Worm (Caenorhabditis elegans): ENCODE measurements around the gene nhr-231.
"Not testable (repeated sequence)": the region's sequence is repeated elsewhere in the genome, so short reads cannot be mapped to it uniquely, and the experiment has no call there.

The nhr-231 gene

DNA sequence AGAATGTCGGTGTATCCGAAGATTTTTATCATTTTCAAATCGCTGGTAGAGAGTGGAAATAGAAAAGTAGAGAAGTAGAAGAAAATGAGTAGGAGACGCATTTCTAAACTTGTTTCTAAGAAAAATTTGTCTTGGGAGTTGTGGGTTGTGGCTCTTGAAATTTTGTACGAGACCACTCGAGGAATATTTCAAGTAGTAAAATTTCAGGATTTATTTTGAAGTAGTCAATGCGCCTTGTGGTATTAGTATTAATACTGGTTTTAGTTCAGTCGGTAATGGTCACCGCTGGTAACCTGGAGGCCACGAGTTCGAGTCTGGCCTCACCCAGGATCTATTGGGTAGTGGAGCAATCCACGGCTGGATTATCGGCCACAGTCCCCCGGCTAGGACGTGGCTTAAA, 42.0 kb upstream of the nhr-231 start, which contains the start of gene clec-252:
clec-252 (minus strand) TSS at position 101 of the 400 bp plus-strand sequence.
- TF ChIP-seq hlh-4 (tag; optimal IDR thresholded peaks at IDR 0.05) (no peak), ceh-82 (tag; optimal IDR thresholded peaks at IDR 0.05) (no peak), egl-27 (tag; optimal IDR thresholded peaks at IDR 0.05) (no peak), fkh-8 (tag; optimal IDR thresholded peaks at IDR 0.05) (no peak), lin-15B (tag; optimal IDR thresholded peaks at IDR 0.05) (no peak), ztf-11 (tag; optimal IDR thresholded peaks at IDR 0.05) (no peak)

DNA sequence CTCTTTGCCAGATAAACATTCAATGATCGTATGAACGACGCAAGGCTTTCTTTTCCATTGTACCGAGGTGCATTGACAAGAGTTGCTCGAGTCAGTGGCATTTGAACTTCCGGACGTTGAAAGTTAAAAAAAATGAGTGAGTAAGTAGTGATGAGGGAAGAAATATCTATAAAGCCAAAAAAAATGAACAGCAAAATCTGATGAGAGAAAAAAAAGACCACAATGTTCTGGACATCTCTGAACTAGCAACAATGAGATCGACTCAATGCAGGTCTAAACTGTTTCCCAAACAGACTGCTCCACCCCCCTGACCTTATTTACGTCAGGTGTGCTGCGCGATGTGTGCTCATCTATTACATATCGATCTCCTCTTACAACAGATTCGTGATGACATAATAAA, 40.3 kb upstream of the nhr-231 start, which contains the start of the genes F11D11.21 and F11D11.12:
F11D11.21 (minus strand) TSS at position 101 of the 400 bp plus-strand sequence.
F11D11.12 (minus strand) TSS at position 238 of the 400 bp plus-strand sequence.
- TF ChIP-seq nhr-12 (tag; optimal IDR thresholded peaks at IDR 0.05) (no peak), zip-4 (GFP tag; optimal IDR thresholded peaks at IDR 0.05) (no peak), dsc-1 (tag; optimal IDR thresholded peaks at IDR 0.05) (no peak), nhr-85 (tag) (no peak), unc-86 (tag; optimal IDR thresholded peaks at IDR 0.05) (no peak), tbx-2 (tag; optimal IDR thresholded peaks at IDR 0.05) (no peak), unc-30 (tag; optimal IDR thresholded peaks at IDR 0.05) (no peak), zag-1 (tag; optimal IDR thresholded peaks at IDR 0.05) (no peak), C34B4.2 (tag; optimal IDR thresholded peaks at IDR 0.05) (no peak), C16A3.4 (tag; optimal IDR thresholded peaks at IDR 0.05) (no peak), ets-5 (GFP tag; IDR thresholded peaks at IDR 0.05) (no peak), mab-9 (GFP tag; IDR thresholded peaks at IDR 0.05) (no peak), aha-1 (tag; optimal IDR thresholded peaks at IDR 0.05) (no peak), mep-1 (tag; optimal IDR thresholded peaks at IDR 0.05) (no peak), nhr-90 (tag; optimal IDR thresholded peaks at IDR 0.05; ENCODE audit: poor library complexity) (no peak), pag-3 (tag; optimal IDR thresholded peaks at IDR 0.05; ENCODE audit: borderline replicate concordance, insufficient read depth) (no peak), nhr-77 (tag; optimal IDR thresholded peaks at IDR 0.05) (no peak), aly-2 (tag; optimal IDR thresholded peaks at IDR 0.05) (no peak), efl-1 (optimal IDR thresholded peaks at IDR 0.05) (no peak), efl-1 (GFP tag; optimal IDR thresholded peaks at IDR 0.05 in 1 of 2) (no peak)

ce11 chrV:18753036-18753435, 37.7 kb upstream of the nhr-231 start, which contains the start of gene F11D11.6:
Gene F11D11.6 (minus strand): TSS chrV:18753136.
- TF ChIP-seq egl-27 (tag; optimal IDR thresholded peaks at IDR 0.05) (no peak), unc-30 (tag; optimal IDR thresholded peaks at IDR 0.05) (no peak), nhr-12 (tag; optimal IDR thresholded peaks at IDR 0.05) (no peak), hlh-17 (GFP tag; optimal IDR thresholded peaks at IDR 0.05; ENCODE audit: borderline replicate concordance) (no peak)

DNA sequence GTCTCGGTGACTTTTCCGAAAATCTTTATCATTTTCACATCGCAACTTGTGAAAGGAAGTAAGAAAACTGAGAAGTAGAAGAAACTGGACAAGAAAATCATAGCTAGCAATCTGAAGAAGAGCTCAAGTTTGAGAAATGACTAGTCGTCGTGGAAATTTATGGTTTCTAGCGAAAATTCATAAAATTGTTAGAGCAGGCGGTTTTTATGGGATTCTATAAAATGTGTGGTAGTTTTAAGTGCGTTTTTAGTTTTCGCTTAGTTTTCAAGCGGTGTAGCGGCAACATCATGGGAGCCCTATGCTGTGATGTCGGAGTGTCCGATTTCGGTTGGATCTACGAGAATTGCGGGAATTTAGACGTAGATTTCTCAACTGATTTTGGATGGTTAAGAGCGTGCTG, 36.4 kb upstream of the nhr-231 start, which contains the start of gene clec-254:
clec-254 (minus strand) TSS at position 101 of the 400 bp plus-strand sequence.
- not testable (repeated sequence) for TF ChIP-seq lin-35 (GFP tag; optimal IDR thresholded peaks at IDR 0.05); nhr-90 (tag; optimal IDR thresholded peaks at IDR 0.05; ENCODE audit: poor library complexity); ceh-8 (GFP tag; optimal IDR thresholded peaks at IDR 0.05)

DNA sequence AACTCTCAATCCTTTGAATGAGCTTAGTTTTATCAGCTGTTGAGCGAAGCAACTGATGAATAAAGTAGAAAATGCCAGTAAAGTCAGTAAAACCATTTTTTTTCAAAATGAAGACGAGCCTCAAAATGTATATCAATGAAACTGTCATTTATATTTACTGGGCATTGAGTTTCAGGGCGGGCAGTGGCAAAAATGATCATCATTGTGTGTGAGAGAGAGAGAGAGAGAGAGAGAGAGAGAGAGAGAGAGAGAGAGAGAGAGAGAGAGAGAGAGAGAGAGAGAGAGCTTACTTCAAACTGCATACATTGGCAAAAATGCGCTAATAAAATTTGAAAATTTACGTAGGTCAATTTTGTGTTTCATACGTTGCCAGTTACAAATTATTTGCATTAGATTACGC, 30.6 kb upstream of the nhr-231 start, which contains the start of gene F11D11.3:
F11D11.3 (minus strand) TSS at position 101 of the 400 bp plus-strand sequence.
- no peak for TF ChIP-seq tlp-1 (tag; optimal IDR thresholded peaks at IDR 0.05)
- no peak for TF ChIP-seq irx-1 (tag; optimal IDR thresholded peaks at IDR 0.05)
- TF ChIP-seq C16A3.4 (tag; optimal IDR thresholded peaks at IDR 0.05): no peak
- no peak for TF ChIP-seq pax-3 (tag; optimal IDR thresholded peaks at IDR 0.05)
- no peak for TF ChIP-seq nhr-47 (tag; optimal IDR thresholded peaks at IDR 0.05)
- no peak for TF ChIP-seq skn-1 (tag; optimal IDR thresholded peaks at IDR 0.05)
- TF ChIP-seq ama-1 (optimal IDR thresholded peaks at IDR 0.05): no peak
- TF ChIP-seq snu-23 (GFP tag; optimal IDR thresholded peaks at IDR 0.05): no peak
- TF ChIP-seq egl-27 (tag; optimal IDR thresholded peaks at IDR 0.05): no peak
- TF ChIP-seq F16B12.6 (tag; optimal IDR thresholded peaks at IDR 0.05): no peak
- no peak for TF ChIP-seq ceh-90 (tag; optimal IDR thresholded peaks at IDR 0.05)
- TF ChIP-seq nhr-84 (tag; optimal IDR thresholded peaks at IDR 0.05): no peak
- no peak for TF ChIP-seq efl-3 (GFP tag; optimal IDR thresholded peaks at IDR 0.05)
- TF ChIP-seq swsn-7 (tag; optimal IDR thresholded peaks at IDR 0.05): no peak
